Worm (Caenorhabditis elegans): ENCODE results near the gene F08F3.4.

F08F3.4 gene

ce11 chrV:5385914-5386493, 24.8 kb upstream of the F08F3.4 start, which contains the start of gene C35A11.2:
C35A11.2 (plus strand) TSS chrV:5386299.
- TF ChIP-seq skn-1 (tag; optimal IDR thresholded peaks at IDR 0.05) (no peak), nhr-21 (tag; optimal IDR thresholded peaks at IDR 0.05) (peak; percentile 18), unc-55 (GFP tag; optimal IDR thresholded peaks at IDR 0.05) (no peak), mab-5 (tag; optimal IDR thresholded peaks at IDR 0.05) (no peak), crh-2 (tag; optimal IDR thresholded peaks at IDR 0.05) (no peak), nhr-23 (tag; optimal IDR thresholded peaks at IDR 0.05) (no peak), ama-1 (optimal IDR thresholded peaks at IDR 0.05) (no peak), ztf-1 (GFP tag; conservative IDR thresholded peaks at IDR 0.05) (no peak), nhr-10 (tag; optimal IDR thresholded peaks at IDR 0.05) (no peak), blmp-1 (tag; optimal IDR thresholded peaks at IDR 0.05; ENCODE audit: insufficient read depth) (peak; percentile 80), sem-4 (tag; optimal IDR thresholded peaks at IDR 0.05) (no peak)

ce11 chrV:5392993-5393628, 17.6 kb upstream of the F08F3.4 start, which contains the start of gene C35A11.4:
C35A11.4 (minus strand) TSS chrV:5393148.
- TF ChIP-seq nhr-6 (tag; optimal IDR thresholded peaks at IDR 0.05): no peak
- no peak for TF ChIP-seq unc-39 (tag; optimal IDR thresholded peaks at IDR 0.05)
- TF ChIP-seq lsy-2 (tag; optimal IDR thresholded peaks at IDR 0.05): no peak
- no peak for TF ChIP-seq ztf-1 (GFP tag; conservative IDR thresholded peaks at IDR 0.05)
- peak; percentile 44 for TF ChIP-seq egl-27 (tag; optimal IDR thresholded peaks at IDR 0.05)
- TF ChIP-seq ZK546.5 (tag; optimal IDR thresholded peaks at IDR 0.05): no peak
- TF ChIP-seq C34F6.9 (tag; optimal IDR thresholded peaks at IDR 0.05): no peak
- no peak for TF ChIP-seq dmd-4 (tag; optimal IDR thresholded peaks at IDR 0.05)
- peak; percentile 7 for TF ChIP-seq F13H6.1 (tag; optimal IDR thresholded peaks at IDR 0.05)
- no peak for TF ChIP-seq zag-1 (tag; optimal IDR thresholded peaks at IDR 0.05)
- TF ChIP-seq mab-5 (tag; optimal IDR thresholded peaks at IDR 0.05): no peak
- TF ChIP-seq fos-1 (tag; optimal IDR thresholded peaks at IDR 0.05): peak; percentile 72
- no peak for TF ChIP-seq ama-1 (optimal IDR thresholded peaks at IDR 0.05)
- no peak for TF ChIP-seq sem-4 (tag; optimal IDR thresholded peaks at IDR 0.05)
- TF ChIP-seq ztf-4 (tag; optimal IDR thresholded peaks at IDR 0.05): no peak
- no peak for TF ChIP-seq nhr-11 (tag; optimal IDR thresholded peaks at IDR 0.05)
- no peak for TF ChIP-seq lin-11 (tag; optimal IDR thresholded peaks at IDR 0.05)
- TF ChIP-seq Y55F3AM.14 (GFP tag; optimal IDR thresholded peaks at IDR 0.05): no peak
- TF ChIP-seq gmeb-1 (tag; optimal IDR thresholded peaks at IDR 0.05): no peak
- peak; percentile 21 for TF ChIP-seq sma-9 (GFP tag; optimal IDR thresholded peaks at IDR 0.05)
- no peak for TF ChIP-seq sma-9 (tag; optimal IDR thresholded peaks at IDR 0.05)
- no peak for TF ChIP-seq nhr-21 (tag; optimal IDR thresholded peaks at IDR 0.05)

- TF ChIP-seq sma-9 (GFP tag; optimal IDR thresholded peaks at IDR 0.05) (no peak), sma-9 (tag; optimal IDR thresholded peaks at IDR 0.05) (no peak), Y55F3AM.14 (GFP tag; optimal IDR thresholded peaks at IDR 0.05) (peak; percentile 77), nhr-23 (tag; optimal IDR thresholded peaks at IDR 0.05) (no peak)
Measured at ce11 chrV:5403938-5404337, 6.8 kb upstream of the F08F3.4 start.

- TF ChIP-seq fos-1 (tag; optimal IDR thresholded peaks at IDR 0.05) (no peak), unc-55 (GFP tag; optimal IDR thresholded peaks at IDR 0.05) (no peak), dmd-4 (tag; optimal IDR thresholded peaks at IDR 0.05) (no peak), lin-11 (tag; optimal IDR thresholded peaks at IDR 0.05) (no peak), nhr-6 (tag; optimal IDR thresholded peaks at IDR 0.05) (no peak), ceh-16 (tag; optimal IDR thresholded peaks at IDR 0.05) (no peak), peb-1 (tag; optimal IDR thresholded peaks at IDR 0.05) (no peak), lin-39 (tag; optimal IDR thresholded peaks at IDR 0.05) (no peak), crh-2 (tag; optimal IDR thresholded peaks at IDR 0.05) (no peak), nhr-129 (tag; optimal IDR thresholded peaks at IDR 0.05) (no peak), snpc-4 (tag; optimal IDR thresholded peaks at IDR 0.05) (no peak)
Measured at ce11 chrV:5405053-5405452, 5.7 kb upstream of the F08F3.4 start, which contains the start of gene dmsr-7. dmsr-7 (plus strand) TSS chrV:5405353.

ce11 chrV:5408223-5408622, 2.5 kb upstream of the F08F3.4 start, which contains the start of gene C25A6.1:
C25A6.1 (plus strand) TSS chrV:5408523.
- no peak for TF ChIP-seq nhr-10 (tag; optimal IDR thresholded peaks at IDR 0.05)
- TF ChIP-seq skn-1 (tag; optimal IDR thresholded peaks at IDR 0.05): no peak
- TF ChIP-seq ztf-11 (tag; optimal IDR thresholded peaks at IDR 0.05): no peak
- TF ChIP-seq C34F6.9 (tag; optimal IDR thresholded peaks at IDR 0.05): no peak
- TF ChIP-seq sma-9 (GFP tag; optimal IDR thresholded peaks at IDR 0.05): no peak
- no peak for TF ChIP-seq sma-9 (tag; optimal IDR thresholded peaks at IDR 0.05)
- TF ChIP-seq mdl-1 (tag; optimal IDR thresholded peaks at IDR 0.05): no peak
- TF ChIP-seq alr-1 (tag; optimal IDR thresholded peaks at IDR 0.05): no peak
- no peak for TF ChIP-seq nhr-25 (tag; optimal IDR thresholded peaks at IDR 0.05)
- TF ChIP-seq nhr-11 (tag; optimal IDR thresholded peaks at IDR 0.05): no peak
- TF ChIP-seq ama-1 (optimal IDR thresholded peaks at IDR 0.05): no peak
- TF ChIP-seq ztf-4 (tag; optimal IDR thresholded peaks at IDR 0.05): no peak
- TF ChIP-seq aly-2 (tag; optimal IDR thresholded peaks at IDR 0.05): no peak
